Worm (Caenorhabditis elegans): Measurements from ENCODE around the gene ugt-36.

DNA sequence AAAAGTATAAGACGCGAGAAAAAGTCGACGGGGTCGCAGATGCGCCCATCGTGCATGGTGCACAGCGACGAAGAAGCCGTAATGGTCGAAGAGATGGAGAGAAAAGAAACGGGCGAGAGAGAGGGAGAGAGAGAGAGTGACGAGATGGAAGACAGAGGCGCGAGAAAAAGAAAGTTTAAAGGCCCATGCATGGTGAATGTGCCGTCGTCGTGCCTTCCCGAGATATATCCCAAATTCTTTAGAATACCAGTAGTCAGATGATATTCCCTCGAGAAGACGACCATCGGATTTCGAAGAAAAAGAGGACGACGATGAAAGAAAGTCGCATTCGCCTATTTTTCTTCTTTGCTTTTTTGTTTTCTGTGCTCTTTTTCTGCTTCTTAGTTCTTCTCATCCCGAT, 49.2 kb downstream of the ugt-36 start:
- TF ChIP-seq flt-1 (GFP tag; IDR thresholded peaks at IDR 0.05), result no peak
- no peak for TF ChIP-seq ceh-36 (tag; optimal IDR thresholded peaks at IDR 0.05)
- TF ChIP-seq ama-1 (optimal IDR thresholded peaks at IDR 0.05), result no peak
- no peak for TF ChIP-seq scrt-1 (GFP tag; IDR thresholded peaks at IDR 0.05)
- TF ChIP-seq tbx-11 (GFP tag; IDR thresholded peaks at IDR 0.05), result no peak
- TF ChIP-seq ceh-13 (GFP tag; optimal IDR thresholded peaks at IDR 0.05), result no peak
- no peak for TF ChIP-seq B0310.2 (tag; optimal IDR thresholded peaks at IDR 0.05)
- TF ChIP-seq pes-1 (GFP tag; IDR thresholded peaks at IDR 0.05), result no peak
